Fruit fly (Drosophila melanogaster): Measurements from ENCODE around the gene CG4565.

Gene CG4565

DNA sequence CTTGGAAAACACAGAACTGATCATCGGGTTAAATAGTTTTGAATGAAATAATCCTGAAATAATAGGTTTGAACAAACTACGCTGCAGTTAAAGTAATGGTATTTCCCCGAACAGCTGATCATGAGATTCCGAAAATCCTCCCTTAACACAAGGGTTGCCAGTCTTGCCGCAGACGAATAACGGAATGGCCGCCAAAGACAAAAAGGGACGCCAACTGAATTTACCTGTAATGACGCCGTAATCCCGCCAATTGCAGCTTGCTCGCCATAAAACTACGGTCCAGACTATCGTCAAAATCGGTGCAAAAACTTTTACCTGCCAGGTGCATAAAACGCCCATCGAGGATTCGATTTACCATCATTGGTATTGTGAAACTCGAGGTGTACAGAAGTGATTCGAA lies 4.1 kb downstream of the CG4565 start, which contains the start of gene CG4570:
TSS of gene CG4570 (plus strand) at position 190 of the 400 bp plus-strand sequence.
- TF ChIP-seq phol (tag; optimal IDR thresholded peaks at IDR 0.05) = peak; percentile 74
- TF ChIP-seq CG6765 (GFP tag; optimal IDR thresholded peaks at IDR 0.05) = no peak
- TF ChIP-seq CG13775 (GFP tag; optimal IDR thresholded peaks at IDR 0.05) = no peak
- TF ChIP-seq crp (GFP tag; optimal IDR thresholded peaks at IDR 0.05) = peak in 1 of 2 experiments; percentile 76
- peak; percentile 13 for TF ChIP-seq D (optimal IDR thresholded peaks at IDR 0.05)
- no peak for TF ChIP-seq D (GFP tag; optimal IDR thresholded peaks at IDR 0.05)
- TF ChIP-seq seq (GFP tag; IDR thresholded peaks at IDR 0.05) = peak; percentile 14; the same call in 1 of the 2 replicates
- peak; percentile 7 for TF ChIP-seq Dp (GFP tag; optimal IDR thresholded peaks at IDR 0.05)
- TF ChIP-seq nerfin-1 (tag; optimal IDR thresholded peaks at IDR 0.05) = peak; percentile 83
- peak; percentile 16 for TF ChIP-seq gfzf (GFP tag; optimal IDR thresholded peaks at IDR 0.05)
- TF ChIP-seq MESR4 (GFP tag; optimal IDR thresholded peaks at IDR 0.05) = peak; percentile 29
- TF ChIP-seq dpn (GFP tag; optimal IDR thresholded peaks at IDR 0.05) = no peak
- peak; percentile 33 for TF ChIP-seq YL-1 (GFP tag; optimal IDR thresholded peaks at IDR 0.05)
- TF ChIP-seq cad (GFP tag; optimal IDR thresholded peaks at IDR 0.05) = peak; percentile 62
- peak; percentile 5 for TF ChIP-seq stwl (tag; optimal IDR thresholded peaks at IDR 0.05)
- peak; percentile 48 for TF ChIP-seq trem (tag; optimal IDR thresholded peaks at IDR 0.05)

DNA sequence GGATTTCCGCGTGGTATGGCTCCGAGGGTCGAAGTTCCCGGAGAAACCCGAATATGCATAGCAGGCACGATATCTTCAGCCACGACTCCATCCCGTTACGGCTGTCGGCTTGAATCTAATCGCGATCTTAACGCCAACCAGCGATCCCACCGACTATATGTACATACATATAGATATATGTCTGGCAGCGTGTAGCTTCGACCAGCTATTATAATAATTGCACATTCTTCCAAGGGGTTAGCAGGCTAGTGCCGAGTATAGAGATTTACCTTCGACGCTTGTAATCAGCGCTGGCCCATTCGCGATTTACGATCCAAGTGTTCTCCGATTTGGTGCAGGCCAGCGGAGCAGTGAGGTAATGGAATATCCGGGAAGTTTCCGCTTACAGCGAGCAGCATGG lies 7.2 kb downstream of the CG4565 start, which contains the start of gene CG14694:
TSS of gene CG14694 (minus strand) at position 101 of the 400 bp plus-strand sequence.
- TF ChIP-seq HmgZ (tag; optimal IDR thresholded peaks at IDR 0.05) = no peak
- no peak for TF ChIP-seq nau (GFP tag; optimal IDR thresholded peaks at IDR 0.05)
- no peak for TF ChIP-seq CG10267 (tag; optimal IDR thresholded peaks at IDR 0.05)
- no peak for TF ChIP-seq Hmr (GFP tag; optimal IDR thresholded peaks at IDR 0.05)
- TF ChIP-seq sens-2 (GFP tag; IDR thresholded peaks at IDR 0.05) = no peak
- TF ChIP-seq CG10431 (GFP tag; optimal IDR thresholded peaks at IDR 0.05) = no peak
- no peak for TF ChIP-seq Dip3 (GFP tag; optimal IDR thresholded peaks at IDR 0.05)
- TF ChIP-seq hth (optimal IDR thresholded peaks at IDR 0.05) = no peak
- TF ChIP-seq CG14050 (GFP tag; IDR thresholded peaks at IDR 0.05) = no peak
- no peak for TF ChIP-seq Chrac-16 (GFP tag; optimal IDR thresholded peaks at IDR 0.05)
- TF ChIP-seq CG6272 (GFP tag; IDR thresholded peaks at IDR 0.05) = no peak
- TF ChIP-seq psq (GFP tag; optimal IDR thresholded peaks at IDR 0.05) = no peak

DNA sequence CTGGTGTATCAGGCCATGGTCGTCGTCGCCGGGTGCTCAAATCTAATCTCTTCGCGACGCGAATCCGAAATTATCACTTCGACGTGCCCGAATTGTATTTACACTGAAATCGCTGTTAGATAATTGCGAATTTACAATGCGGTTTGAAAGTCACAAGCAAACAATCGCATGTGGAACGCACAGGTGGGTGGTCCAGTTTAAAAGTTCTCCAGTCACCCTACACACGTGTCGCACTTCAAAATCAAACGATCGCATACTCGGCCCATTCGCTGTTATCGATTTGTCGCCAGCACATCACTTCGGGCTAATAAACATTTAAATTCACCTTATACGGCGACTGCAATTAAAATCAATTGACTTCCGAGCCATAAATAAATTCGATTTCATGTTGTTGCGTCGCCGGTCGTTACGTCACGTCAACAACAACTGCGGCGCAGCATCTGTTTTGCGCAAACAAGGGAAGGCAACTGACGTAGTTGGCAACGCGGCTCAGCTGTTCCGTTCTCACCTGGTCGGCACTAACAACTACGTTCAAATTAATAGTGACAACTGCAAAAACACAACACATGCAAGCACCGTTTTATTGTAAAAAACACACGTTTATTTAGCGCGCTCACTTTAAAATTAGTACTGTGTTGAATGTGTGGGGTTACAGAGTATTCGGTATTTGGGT lies 10.4 kb downstream of the CG4565 start, which contains the start of gene CG6574:
TSS of gene CG6574 (minus strand) at position 216 of the 673 bp plus-strand sequence.
- TF ChIP-seq CG3838 (GFP tag; optimal IDR thresholded peaks at IDR 0.05) (peak; percentile 17), vvl (GFP tag; IDR thresholded peaks at IDR 0.05) (peak; percentile 59; the same call in 1 of the 2 replicates), CG18262 (tag; optimal IDR thresholded peaks at IDR 0.05) (peak; percentile 25), pzg (GFP tag; optimal IDR thresholded peaks at IDR 0.05) (peak; percentile 38), Xrp1 (GFP tag; IDR thresholded peaks at IDR 0.05) (peak; percentile 22; the same call in 1 of the 2 replicates), C15 (GFP tag; IDR thresholded peaks at IDR 0.05) (no peak), CG7987 (GFP tag; optimal IDR thresholded peaks at IDR 0.05) (peak; percentile 21), CG34422 (GFP tag; IDR thresholded peaks at IDR 0.05) (peak; percentile 20; the same call in 1 of the 3 replicates), E2f2 (GFP tag; IDR thresholded peaks at IDR 0.05) (peak; percentile 15; the same call in 1 of the 2 replicates), MBD-R2 (GFP tag; IDR thresholded peaks at IDR 0.05) (peak; percentile 57; the same call in 1 of the 2 replicates), CG3995 (GFP tag; optimal IDR thresholded peaks at IDR 0.05) (peak; percentile 10), CG12391 (tag; optimal IDR thresholded peaks at IDR 0.05) (peak; percentile 11), Pdp1 (GFP tag; optimal IDR thresholded peaks at IDR 0.05) (peak in 1 of 2 experiments; percentile 96), tup (GFP tag; optimal IDR thresholded peaks at IDR 0.05) (no peak), CG14710 (tag; optimal IDR thresholded peaks at IDR 0.05) (peak; percentile 15), wek (GFP tag; optimal IDR thresholded peaks at IDR 0.05) (peak; percentile 2), NC2β (GFP tag; optimal IDR thresholded peaks at IDR 0.05) (no peak), org-1 (GFP tag; optimal IDR thresholded peaks at IDR 0.05) (peak; percentile 18), CG11696 (GFP tag; IDR thresholded peaks at IDR 0.05) (peak; percentile 95), kah (GFP tag; optimal IDR thresholded peaks at IDR 0.05) (peak; percentile 45)

Data from whole organism, embryonic.